Worm (Caenorhabditis elegans): ENCODE data around the gene srw-51.

Gene srw-51

DNA sequence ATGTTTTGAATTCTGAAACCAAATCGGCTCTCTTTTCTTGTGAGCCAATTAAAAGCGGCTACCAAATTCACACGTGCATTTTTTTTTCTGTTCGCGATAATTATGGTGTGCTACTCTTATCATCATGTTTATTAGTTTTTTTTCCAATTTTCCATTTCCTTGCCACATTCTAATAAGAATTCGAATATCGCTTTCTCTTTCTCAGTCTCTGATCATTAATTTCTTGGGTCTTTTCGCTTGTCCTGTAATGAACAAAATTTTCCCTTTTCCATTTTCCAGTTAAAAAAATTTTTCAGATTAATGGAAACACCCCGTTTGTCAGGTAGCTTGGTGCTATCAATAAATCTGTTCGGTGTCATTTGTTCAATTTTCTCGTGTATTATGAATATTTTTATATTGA lies 829 bp upstream of the srw-51 start, which contains the start of gene srbc-26:
srbc-26 (plus strand) TSS at position 301 of the 400 bp plus-strand sequence.
- no peak for TF ChIP-seq ceh-39 (tag; optimal IDR thresholded peaks at IDR 0.05)

ce11 chrV:17167457-17167856 lies 3.3 kb downstream of the srw-51 start, which contains the start of gene srz-66:
srz-66 (minus strand) TSS chrV:17167557.
- TF ChIP-seq flh-1 (GFP tag; optimal IDR thresholded peaks at IDR 0.05): no peak
- TF ChIP-seq pha-4 (tag; optimal IDR thresholded peaks at IDR 0.05): no peak
- TF ChIP-seq nhr-12 (tag; optimal IDR thresholded peaks at IDR 0.05): no peak
- TF ChIP-seq sem-2 (GFP tag; optimal IDR thresholded peaks at IDR 0.05): no peak
- no peak for TF ChIP-seq tbx-8 (GFP tag; optimal IDR thresholded peaks at IDR 0.05)
- TF ChIP-seq lin-32 (GFP tag; optimal IDR thresholded peaks at IDR 0.05): no peak
- TF ChIP-seq ceh-83 (GFP tag; optimal IDR thresholded peaks at IDR 0.05): no peak
- no peak for TF ChIP-seq nhr-237 (tag; optimal IDR thresholded peaks at IDR 0.05)
- TF ChIP-seq unc-62 (GFP tag; optimal IDR thresholded peaks at IDR 0.05): no peak
- TF ChIP-seq lsy-2 (tag; optimal IDR thresholded peaks at IDR 0.05): no peak

- TF ChIP-seq nhr-237 (tag; optimal IDR thresholded peaks at IDR 0.05): no peak
- no peak for TF ChIP-seq snpc-4 (tag; optimal IDR thresholded peaks at IDR 0.05)
- no peak for TF ChIP-seq ham-2 (GFP tag; optimal IDR thresholded peaks at IDR 0.05)
- no peak for TF ChIP-seq ceh-43 (GFP tag; optimal IDR thresholded peaks at IDR 0.05)
- no peak for TF ChIP-seq ztf-11 (tag; optimal IDR thresholded peaks at IDR 0.05)
- no peak for TF ChIP-seq tbx-8 (GFP tag; optimal IDR thresholded peaks at IDR 0.05)
Measured at ce11 chrV:17165409-17165808, 5.3 kb downstream of the srw-51 start, which contains the start of gene srh-102. srh-102 (minus strand) TSS chrV:17165509.

- TF ChIP-seq sem-2 (GFP tag; optimal IDR thresholded peaks at IDR 0.05): no peak
- TF ChIP-seq nhr-2 (tag; optimal IDR thresholded peaks at IDR 0.05): no peak
- TF ChIP-seq zip-8 (tag; optimal IDR thresholded peaks at IDR 0.05): no peak
- TF ChIP-seq ztf-11 (tag; optimal IDR thresholded peaks at IDR 0.05): no peak
- no peak for TF ChIP-seq hlh-1 (tag; optimal IDR thresholded peaks at IDR 0.05)
- TF ChIP-seq sptf-1 (tag; optimal IDR thresholded peaks at IDR 0.05): no peak
- TF ChIP-seq ham-2 (GFP tag; optimal IDR thresholded peaks at IDR 0.05): no peak
- no peak for TF ChIP-seq nhr-12 (tag; optimal IDR thresholded peaks at IDR 0.05)
- TF ChIP-seq ces-1 (GFP tag; optimal IDR thresholded peaks at IDR 0.05): no peak
- TF ChIP-seq elt-1 (tag; optimal IDR thresholded peaks at IDR 0.05; ENCODE audit: borderline replicate concordance, insufficient read depth): no peak
- TF ChIP-seq unc-39 (tag; optimal IDR thresholded peaks at IDR 0.05): no peak
- no peak for TF ChIP-seq mab-5 (tag; optimal IDR thresholded peaks at IDR 0.05)
- TF ChIP-seq ceh-39 (tag; optimal IDR thresholded peaks at IDR 0.05): no peak
- no peak for TF ChIP-seq flh-1 (GFP tag; optimal IDR thresholded peaks at IDR 0.05)
- no peak for TF ChIP-seq blmp-1 (tag; optimal IDR thresholded peaks at IDR 0.05)
Measured at ce11 chrV:17159430-17159924, 11.2 kb downstream of the srw-51 start, which contains the start of gene F40D4.12. F40D4.12 (plus strand) TSS chrV:17159874.

DNA sequence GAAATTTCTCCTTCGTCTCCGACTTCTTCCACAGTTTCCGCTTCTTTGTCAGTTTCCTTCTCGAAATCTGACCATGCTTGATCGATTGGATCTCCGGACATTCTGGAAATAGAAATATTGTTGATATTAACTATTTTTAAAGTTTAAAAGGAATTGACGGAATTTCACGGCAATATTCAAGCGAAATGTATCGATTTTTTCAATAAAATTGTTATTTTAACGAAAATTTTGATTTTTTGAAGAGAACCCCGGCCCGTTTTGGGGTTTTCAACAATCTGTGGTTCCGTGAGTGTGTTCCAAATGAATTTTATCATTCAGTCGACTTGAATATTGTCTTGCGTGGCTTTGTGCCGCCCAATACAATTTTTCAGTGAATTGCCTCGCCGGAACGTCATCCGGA lies 13.6 kb downstream of the srw-51 start, which contains the start of gene F40D4.13:
F40D4.13 (minus strand) TSS at position 101 of the 400 bp plus-strand sequence.
- TF ChIP-seq lin-13 (tag; optimal IDR thresholded peaks at IDR 0.05) (no peak), unc-39 (tag; optimal IDR thresholded peaks at IDR 0.05) (no peak), ces-1 (GFP tag; optimal IDR thresholded peaks at IDR 0.05) (no peak), ceh-43 (GFP tag; optimal IDR thresholded peaks at IDR 0.05) (no peak), drap-1 (GFP tag; optimal IDR thresholded peaks at IDR 0.05) (no peak), tbx-8 (GFP tag; optimal IDR thresholded peaks at IDR 0.05) (no peak), ham-2 (GFP tag; optimal IDR thresholded peaks at IDR 0.05) (no peak), nhr-28 (tag; optimal IDR thresholded peaks at IDR 0.05) (no peak), M03D4.4 (tag; optimal IDR thresholded peaks at IDR 0.05) (no peak), ceh-83 (GFP tag; optimal IDR thresholded peaks at IDR 0.05) (no peak), unc-120 (tag; optimal IDR thresholded peaks at IDR 0.05; ENCODE audit: poor library complexity, severe bottlenecking) (no peak), nhr-237 (tag; optimal IDR thresholded peaks at IDR 0.05) (no peak), lsy-2 (tag; optimal IDR thresholded peaks at IDR 0.05) (no peak), mab-5 (tag; optimal IDR thresholded peaks at IDR 0.05) (no peak), mep-1 (tag; optimal IDR thresholded peaks at IDR 0.05) (no peak)
